Fruit fly (Drosophila melanogaster) whole organism, embryonic: ENCODE data around the gene t-Grip84.

Source experiments
- Atf-2 ChIP-seq: fragments of 200-800 bp; sonication (Bioruptor generic); optimal IDR thresholded peaks from 2 replicates; lab custom pipeline; 2016; ENCODE audit warnings: missing biosample characterization, missing genetic modification characterization
- Blimp-1 ChIP-seq: fragments of 200-800 bp; sonication (Bioruptor generic); optimal IDR thresholded peaks from 3 replicates; lab custom pipeline; 2018; ENCODE audit warnings: missing biosample characterization, missing genetic modification characterization, mild to moderate bottlenecking, moderate library complexity, missing genetic modification reagents
- CG10209 ChIP-seq: fragments of 200-800 bp; sonication (Bioruptor generic); optimal IDR thresholded peaks from 3 replicates; lab custom pipeline; 2017; ENCODE audit warnings: missing biosample characterization, mild to moderate bottlenecking, missing genetic modification characterization, missing genetic modification reagents
- CG10959 ChIP-seq: fragments of 200-800 bp; sonication (Bioruptor generic); IDR thresholded peaks from 2 replicates; pipeline ENCODE4 v1.3.6; 2022; ENCODE audit warnings: missing biosample characterization, missing genetic modification characterization
- CG10979 ChIP-seq: fragments of 200-800 bp; sonication (Bioruptor generic); optimal IDR thresholded peaks from 2 replicates; lab custom pipeline; 2018; ENCODE audit warnings: missing biosample characterization, mild to moderate bottlenecking, missing genetic modification characterization, moderate library complexity
- CG1233 ChIP-seq: fragments of 200-800 bp; sonication (Bioruptor generic); optimal IDR thresholded peaks from 4 replicates; lab custom pipeline; 2018; ENCODE audit warnings: missing biosample characterization, mild to moderate bottlenecking, missing genetic modification characterization
- CG13296 ChIP-seq: fragments of 200-800 bp; sonication (Bioruptor generic); optimal IDR thresholded peaks from 3 replicates; lab custom pipeline; 2018; ENCODE audit warnings: missing biosample characterization, mild to moderate bottlenecking, missing genetic modification characterization
- CG13894 ChIP-seq: fragments of 200-800 bp; sonication (Bioruptor generic); optimal IDR thresholded peaks from 3 replicates; lab custom pipeline; 2018; ENCODE audit warnings: missing biosample characterization, mild to moderate bottlenecking, missing genetic modification characterization, moderate library complexity
- CG1647 ChIP-seq: fragments of 200-800 bp; sonication (Bioruptor generic); optimal IDR thresholded peaks from 3 replicates; lab custom pipeline; 2016; ENCODE audit warnings: missing biosample characterization, missing genetic modification characterization
- CG16779 ChIP-seq: fragments of 200-800 bp; sonication (Bioruptor generic); IDR thresholded peaks from 2 replicates; pipeline ENCODE4 v1.3.6; 2022; ENCODE audit warnings: missing biosample characterization, missing genetic modification characterization
- CG16863 ChIP-seq: fragments of 200-800 bp; sonication (Bioruptor generic); optimal IDR thresholded peaks from 3 replicates; lab custom pipeline; 2016; ENCODE audit warnings: missing biosample characterization, missing genetic modification characterization
- CG17829 ChIP-seq: fragments of 200-800 bp; optimal IDR thresholded peaks from 2 replicates; lab custom pipeline; 2019; ENCODE audit warnings: missing biosample characterization, mild to moderate bottlenecking, missing genetic modification characterization, moderate library complexity
- CG18599 ChIP-seq: fragments of 200-800 bp; sonication (Bioruptor generic); optimal IDR thresholded peaks from 3 replicates; lab custom pipeline; 2017; ENCODE audit warnings: missing biosample characterization, missing genetic modification characterization, mild to moderate bottlenecking, moderate library complexity, missing genetic modification reagents
- CG18619 ChIP-seq: fragments of 200-800 bp; sonication (Bioruptor generic); optimal IDR thresholded peaks from 3 replicates; lab custom pipeline; 2017; ENCODE audit warnings: missing biosample characterization, mild to moderate bottlenecking, missing genetic modification characterization
- CG31388 ChIP-seq: fragments of 200-800 bp; sonication (Bioruptor generic); optimal IDR thresholded peaks from 2 replicates; lab custom pipeline; 2016; ENCODE audit warnings: missing biosample characterization, missing genetic modification characterization
- CG31441 ChIP-seq: fragments of 200-800 bp; sonication (Bioruptor generic); IDR thresholded peaks from 2 replicates; pipeline ENCODE4 v1.3.6; 2022; ENCODE audit warnings: missing biosample characterization, missing genetic modification characterization
- CG6813 ChIP-seq: fragments of 200-800 bp; sonication (Bioruptor generic); optimal IDR thresholded peaks from 2 replicates; lab custom pipeline; 2017; ENCODE audit warnings: missing biosample characterization, missing genetic modification characterization, mild to moderate bottlenecking, moderate library complexity, missing genetic modification reagents
- CG7839 ChIP-seq: fragments of 200-800 bp; sonication (Bioruptor generic); optimal IDR thresholded peaks from 3 replicates; lab custom pipeline; 2018; ENCODE audit warnings: missing biosample characterization, mild to moderate bottlenecking, missing genetic modification characterization, moderate library complexity
- CG8388 ChIP-seq: fragments of 200-800 bp; sonication (Bioruptor generic); optimal IDR thresholded peaks from 2 replicates; lab custom pipeline; 2019; ENCODE audit warnings: missing biosample characterization, mild to moderate bottlenecking, missing genetic modification characterization, moderate library complexity
- CG9727 ChIP-seq: fragments of 200-800 bp; sonication (Bioruptor generic); optimal IDR thresholded peaks from 3 replicates; lab custom pipeline; 2017; ENCODE audit warnings: missing biosample characterization, mild to moderate bottlenecking, missing genetic modification characterization
- CG9817 ChIP-seq: fragments of 200-800 bp; sonication (Bioruptor generic); optimal IDR thresholded peaks from 2 replicates; lab custom pipeline; 2018; ENCODE audit warnings: missing biosample characterization, mild to moderate bottlenecking, missing genetic modification characterization, moderate library complexity
- Ets65A ChIP-seq: fragments of 200-800 bp; sonication (Bioruptor generic); peaks from one replicate; lab custom pipeline; 2016; ENCODE audit warnings: missing biosample characterization, missing genetic modification characterization
- H2.0 ChIP-seq: fragments of 200-800 bp; sonication (Bioruptor generic); IDR thresholded peaks from 2 replicates; pipeline ENCODE4 v1.3.6; 2022; ENCODE audit warnings: missing biosample characterization, missing genetic modification characterization
- Neu2 ChIP-seq: fragments of 200-800 bp; sonication (Bioruptor generic); optimal IDR thresholded peaks from 3 replicates; lab custom pipeline; 2016; ENCODE audit warnings: missing biosample characterization, missing genetic modification characterization, borderline replicate concordance
- Xrp1 ChIP-seq: fragments of 200-800 bp; sonication (Bioruptor generic); IDR thresholded peaks from 2 replicates; pipeline ENCODE4 v1.3.6; 2022; ENCODE audit warnings: missing biosample characterization, missing genetic modification characterization
- al ChIP-seq: fragments of 200-800 bp; sonication (Bioruptor generic); IDR thresholded peaks from 2 replicates; pipeline ENCODE4 v1.3.6; 2022; ENCODE audit warnings: missing biosample characterization, missing genetic modification characterization
- amos ChIP-seq: fragments of 200-800 bp; sonication (Bioruptor generic); IDR thresholded peaks from 2 replicates; pipeline ENCODE4 v1.3.6; 2022; ENCODE audit warnings: missing biosample characterization, missing genetic modification characterization; ENCODE audit not compliant: partially characterized antibody
- bbx ChIP-seq: fragments of 200-800 bp; sonication (Bioruptor generic); IDR thresholded peaks from 2 replicates; pipeline ENCODE4 v1.3.6; 2022; ENCODE audit warnings: missing biosample characterization, missing genetic modification characterization; ENCODE audit not compliant: partially characterized antibody
- bcd ChIP-seq: fragments of 200-800 bp; sonication (Bioruptor generic); optimal IDR thresholded peaks from 2 replicates; lab custom pipeline; 2017; ENCODE audit warnings: missing biosample characterization, mild to moderate bottlenecking, missing genetic modification characterization
- cg ChIP-seq: fragments of 200-800 bp; sonication (Bioruptor generic); optimal IDR thresholded peaks from 3 replicates; lab custom pipeline; 2019; ENCODE audit warnings: missing biosample characterization, mild to moderate bottlenecking, missing genetic modification characterization, moderate library complexity
- crol ChIP-seq: fragments of 200-800 bp; sonication (Bioruptor generic); IDR thresholded peaks from 2 replicates; pipeline ENCODE4 v1.3.6; 2022; ENCODE audit warnings: missing biosample characterization, missing genetic modification characterization
- gsb ChIP-seq: fragments of 200-800 bp; sonication (Bioruptor generic); IDR thresholded peaks from 2 replicates; pipeline ENCODE4 v1.3.6; 2022; ENCODE audit warnings: missing biosample characterization, missing genetic modification characterization
- gsb-n ChIP-seq: fragments of 200-800 bp; sonication (Bioruptor generic); optimal IDR thresholded peaks from 3 replicates; lab custom pipeline; 2018; ENCODE audit warnings: missing biosample characterization, mild to moderate bottlenecking, missing genetic modification characterization
- hb ChIP-seq: fragments of 200-800 bp; sonication (Bioruptor generic); IDR thresholded peaks from 3 replicates; pipeline ENCODE4 v1.3.6; 2022; ENCODE audit warnings: missing biosample characterization, missing genetic modification characterization; ENCODE audit not compliant: partially characterized antibody
- hbn ChIP-seq: fragments of 200-800 bp; sonication (Bioruptor generic); IDR thresholded peaks from 2 replicates; pipeline ENCODE4 v1.3.6; 2022; ENCODE audit warnings: missing biosample characterization, missing genetic modification characterization; ENCODE audit not compliant: partially characterized antibody
- jigr1 ChIP-seq: fragments of 200-800 bp; sonication (Bioruptor generic); IDR thresholded peaks from 3 replicates; pipeline ENCODE4 v1.3.6; 2022; ENCODE audit warnings: missing biosample characterization, missing genetic modification characterization
- jing ChIP-seq: fragments of 200-800 bp; sonication (Bioruptor generic); optimal IDR thresholded peaks from 2 replicates; lab custom pipeline; 2018; ENCODE audit warnings: missing biosample characterization, mild to moderate bottlenecking, missing genetic modification characterization
- kay ChIP-seq: fragments of 200-800 bp; sonication (Bioruptor generic); optimal IDR thresholded peaks from 2 replicates; lab custom pipeline; 2016; ENCODE audit warnings: missing biosample characterization, missing genetic modification characterization
- lola ChIP-seq, 3 experiments: fragments of >200 bp in 2 of 3; fragments of 200-800 bp in 1 of 3; sonication (Bioruptor generic) in 1 of 3; optimal IDR thresholded peaks; 2 replicates each; lab custom pipeline; 2017 to 2019; ENCODE audit warnings: missing biosample characterization in 3 of 3, missing genetic modification characterization in 3 of 3, mild to moderate bottlenecking in 1 of 3, moderate library complexity in 1 of 3
- nau ChIP-seq: fragments of 200-800 bp; sonication (Bioruptor generic); optimal IDR thresholded peaks from 3 replicates; lab custom pipeline; 2017; ENCODE audit warnings: missing biosample characterization, mild to moderate bottlenecking, missing genetic modification characterization, missing genetic modification reagents
- odd ChIP-seq: fragments of 200-800 bp; sonication (Bioruptor generic); optimal IDR thresholded peaks from 2 replicates; lab custom pipeline; 2017; ENCODE audit warnings: missing biosample characterization, mild to moderate bottlenecking, missing genetic modification characterization
- phol ChIP-seq: fragments of 200-800 bp; sonication (Bioruptor generic); optimal IDR thresholded peaks from 3 replicates; lab custom pipeline; 2018; ENCODE audit warnings: missing biosample characterization, mild to moderate bottlenecking, missing genetic modification characterization, moderate library complexity
- sens ChIP-seq: fragments of 200-800 bp; sonication (Bioruptor generic); peaks from one replicate; lab custom pipeline; 2016; ENCODE audit warnings: missing biosample characterization, missing genetic modification characterization
- tll ChIP-seq, 2 experiments: fragments of 200-800 bp in 1 of 2; fragments of >200 bp in 1 of 2; sonication (Bioruptor generic) in 1 of 2; optimal IDR thresholded peaks; 2 replicates each; lab custom pipeline; 2017 to 2019; ENCODE audit warnings: missing biosample characterization in 2 of 2, missing genetic modification characterization in 2 of 2, mild to moderate bottlenecking in 1 of 2, moderate library complexity in 1 of 2
- unpg ChIP-seq: fragments of 200-800 bp; sonication (Bioruptor generic); optimal IDR thresholded peaks from 3 replicates; lab custom pipeline; 2018; ENCODE audit warnings: missing biosample characterization, mild to moderate bottlenecking, missing genetic modification characterization, moderate library complexity
- yki ChIP-seq: fragments of >200 bp; optimal IDR thresholded peaks from 3 replicates; lab custom pipeline; 2018

t-Grip84 gene

DNA sequence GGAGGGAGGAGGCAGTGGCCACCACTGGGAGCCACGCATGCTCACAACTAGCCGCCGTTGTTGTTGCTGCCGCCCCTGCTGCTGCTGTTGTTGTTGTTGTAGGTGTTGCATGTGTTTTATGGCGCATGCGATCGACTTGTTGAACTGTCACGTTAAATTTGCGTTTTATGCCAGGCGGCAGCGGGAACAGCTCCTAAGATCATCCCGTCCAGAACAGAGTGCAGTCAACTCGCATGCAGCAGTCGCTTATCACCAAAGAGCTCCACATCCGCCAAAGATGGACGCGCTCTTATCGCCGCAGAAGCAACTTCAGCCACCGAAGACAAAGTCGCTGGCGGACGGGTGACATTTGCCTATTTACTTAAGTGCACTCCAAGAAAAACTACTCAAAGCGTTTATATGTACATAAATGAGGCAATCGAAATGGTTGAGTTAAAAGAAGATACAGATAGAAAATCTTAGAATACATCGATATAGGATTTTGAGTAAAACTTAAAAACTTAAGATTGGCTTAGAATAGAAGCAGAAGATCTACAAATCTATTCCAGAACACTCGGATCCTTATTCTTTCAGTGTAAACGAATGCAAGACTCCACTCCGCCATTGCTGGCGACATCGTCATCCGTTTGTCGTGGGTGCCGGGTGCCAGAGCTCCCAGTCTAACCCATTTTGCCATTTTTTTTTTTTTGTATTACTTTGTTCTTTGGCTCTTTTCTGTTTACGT lies 41.9 kb upstream of the t-Grip84 start (continued):
- 0 out of 2 replicates have a peak, but pooled peaks have one; percentile 23 for TF ChIP-seq Xrp1 (GFP tag; lab: Robert Waterston, UW)
- no peak for TF ChIP-seq cg (GFP tag; lab: Kevin White, UChicago)
- TF ChIP-seq odd (GFP tag; lab: Kevin White, UChicago): no peak
- TF ChIP-seq H2.0 (GFP tag; lab: Robert Waterston, UW): no peak
- no peak for TF ChIP-seq CG10209 (GFP tag; lab: Kevin White, UChicago)
- TF ChIP-seq gsb (GFP tag; lab: Robert Waterston, UW): no peak
- no peak for TF ChIP-seq CG13296 (GFP tag; lab: Kevin White, UChicago)
- no peak for TF ChIP-seq unpg (GFP tag; lab: Kevin White, UChicago)
- no peak for TF ChIP-seq CG16863 (GFP tag; lab: Kevin White, UChicago)
- TF ChIP-seq CG8388 (GFP tag; lab: Kevin White, UChicago): peak; percentile 17
- peak; percentile 9 for TF ChIP-seq Blimp-1
- TF ChIP-seq bbx (GFP tag; lab: Robert Waterston, UW): no peak
- peak; percentile 21 for TF ChIP-seq phol (tag; lab: Kevin White, UChicago)
- no peak for TF ChIP-seq CG7839 (tag; lab: Kevin White, UChicago)
- no peak for TF ChIP-seq CG9727 (GFP tag; lab: Kevin White, UChicago)
- no peak for TF ChIP-seq CG16779
- TF ChIP-seq crol: no peak
- no peak for TF ChIP-seq kay
- TF ChIP-seq bcd (GFP tag; lab: Kevin White, UChicago): no peak
- no peak for TF ChIP-seq yki (lab: Kevin White, UChicago)
- no peak for TF ChIP-seq tll (GFP tag; optimal IDR thresholded peaks at IDR 0.05; lab: Kevin White, UChicago)
- no peak for TF ChIP-seq Neu2
- no peak for TF ChIP-seq CG18599 (GFP tag; lab: Kevin White, UChicago)
- TF ChIP-seq jigr1 (GFP tag; lab: Robert Waterston, UW): no peak
- TF ChIP-seq CG13894: no peak
- TF ChIP-seq CG31441 (GFP tag; lab: Robert Waterston, UW): 0 out of 2 replicates have a peak, but pooled peaks have one; percentile 21
- TF ChIP-seq nau (GFP tag; lab: Kevin White, UChicago): no peak
- no peak for TF ChIP-seq gsb-n
- no peak for TF ChIP-seq CG1647 (GFP tag; lab: Kevin White, UChicago)
- TF ChIP-seq CG18619 (GFP tag; lab: Kevin White, UChicago): no peak
- no peak for TF ChIP-seq CG1233 (GFP tag; lab: Kevin White, UChicago)
- no peak for TF ChIP-seq hb (GFP tag; lab: Robert Waterston, UW)
- TF ChIP-seq CG31388 (GFP tag; lab: Kevin White, UChicago): no peak
- TF ChIP-seq CG6813 (GFP tag; lab: Kevin White, UChicago): no peak
- TF ChIP-seq sens (GFP tag; lab: Kevin White, UChicago): peak; percentile 79
- TF ChIP-seq CG10959 (GFP tag; lab: Robert Waterston, UW): no peak
- no peak for TF ChIP-seq amos (GFP tag; lab: Robert Waterston, UW)
- no peak for TF ChIP-seq CG17829 (tag; lab: Kevin White, UChicago)
- TF ChIP-seq CG10979 (tag; lab: Kevin White, UChicago): peak; percentile 15
- no peak for TF ChIP-seq jing
- TF ChIP-seq hbn (GFP tag; lab: Robert Waterston, UW): no peak
- TF ChIP-seq al (GFP tag; lab: Robert Waterston, UW): no peak
- peak; percentile 75 for TF ChIP-seq Ets65A
- TF ChIP-seq CG9817: no peak
- TF ChIP-seq lola (GFP tag; optimal IDR thresholded peaks at IDR 0.05; lab: Kevin White, UChicago): peak in 1 of 3 experiments; percentile 2
- no peak for TF ChIP-seq Atf-2 (GFP tag; lab: Kevin White, UChicago)
